Fruit fly (Drosophila melanogaster): ENCODE results near the gene Ykt6.

- TF ChIP-seq gl (tag; optimal IDR thresholded peaks at IDR 0.05) (peak; percentile 59), CG8159 (tag; optimal IDR thresholded peaks at IDR 0.05) (peak; percentile 83), CG4496 (GFP tag; IDR thresholded peaks at IDR 0.05) (peak; percentile 91), CG10348 (GFP tag; IDR thresholded peaks at IDR 0.05) (0 out of 2 replicates have a peak, but pooled peaks have one; percentile 31), CG8301 (tag; optimal IDR thresholded peaks at IDR 0.05) (peak; percentile 79), rn (GFP tag; IDR thresholded peaks at IDR 0.05) (no peak)
Measured at dm6 chrX:7908239-7909068, 11.8 kb upstream of the Ykt6 start, which contains the start of the genes dpr14 and spidey.
